Worm (Caenorhabditis elegans) whole organism, late embryonic: Measurements from ENCODE around the gene ZK792.7.

Experiments
- C08G9.2 ChIP-seq: sonication (generic microtip); optimal IDR thresholded peaks from 2 replicates; lab custom pipeline; 2016; ENCODE audit warnings: mild to moderate bottlenecking, missing genetic modification characterization, moderate library complexity, missing compliant biosample characterization
- T23F11.4 ChIP-seq: fragments of 200-800 bp; sonication (Bioruptor generic); optimal IDR thresholded peaks from 2 replicates; lab custom pipeline; 2018; ENCODE audit warnings: mild to moderate bottlenecking, missing genetic modification characterization, missing compliant biosample characterization
- ahr-1 ChIP-seq: sonication (generic microtip); optimal IDR thresholded peaks from 2 replicates; lab custom pipeline; 2016; ENCODE audit warnings: missing genetic modification characterization, missing compliant biosample characterization
- ama-1 ChIP-seq: fragments of 150-350 bp; optimal IDR thresholded peaks from 2 replicates; lab custom pipeline; 2014
- ceh-18 ChIP-seq: sonication (generic microtip); optimal IDR thresholded peaks from 2 replicates; lab custom pipeline; 2016; ENCODE audit warnings: missing genetic modification characterization, missing compliant biosample characterization
- ceh-19 ChIP-seq: fragments of 200-800 bp; sonication (Bioruptor generic); optimal IDR thresholded peaks from 2 replicates; lab custom pipeline; 2018; ENCODE audit warnings: mild to moderate bottlenecking, missing genetic modification characterization, missing compliant biosample characterization
- ceh-45 ChIP-seq: fragments of 200-800 bp; sonication (Bioruptor generic); IDR thresholded peaks from 2 replicates; pipeline ENCODE4 v1.3.6; 2022; ENCODE audit warnings: missing genetic modification reagents, missing genetic modification characterization, missing compliant biosample characterization
- ceh-48 ChIP-seq: sonication (generic microtip); optimal IDR thresholded peaks from 2 replicates; lab custom pipeline; 2016; ENCODE audit warnings: missing genetic modification characterization, inconsistent platforms, missing compliant biosample characterization
- ceh-9 ChIP-seq: sonication (generic microtip); optimal IDR thresholded peaks from 2 replicates; lab custom pipeline; 2016; ENCODE audit warnings: mild to moderate bottlenecking, missing genetic modification characterization, inconsistent platforms, missing compliant biosample characterization
- che-1 ChIP-seq: sonication (generic microtip); optimal IDR thresholded peaks from 2 replicates; lab custom pipeline; 2016; ENCODE audit warnings: mild to moderate bottlenecking, missing genetic modification characterization, missing compliant biosample characterization
- dve-1 ChIP-seq: sonication (generic microtip); optimal IDR thresholded peaks from 2 replicates; lab custom pipeline; 2017; ENCODE audit warnings: antibody characterized with exemption, mild to moderate bottlenecking, missing genetic modification characterization, missing compliant biosample characterization
- elt-2 ChIP-seq: sonication (generic microtip); optimal IDR thresholded peaks from 2 replicates; lab custom pipeline; 2016; ENCODE audit warnings: missing genetic modification reagents, missing genetic modification characterization, missing compliant biosample characterization
- elt-4 ChIP-seq: sonication (generic microtip); optimal IDR thresholded peaks from 2 replicates; lab custom pipeline; 2016; ENCODE audit warnings: missing genetic modification characterization, missing compliant biosample characterization
- ets-4 ChIP-seq: sonication (generic microtip); optimal IDR thresholded peaks from 2 replicates; lab custom pipeline; 2016; ENCODE audit warnings: missing genetic modification characterization, missing compliant biosample characterization
- eyg-1 ChIP-seq: sonication (generic microtip); optimal IDR thresholded peaks from 2 replicates; lab custom pipeline; 2016; ENCODE audit warnings: missing genotype, missing genetic modification characterization, missing compliant biosample characterization
- fax-1 ChIP-seq: sonication (generic microtip); optimal IDR thresholded peaks from 2 replicates; lab custom pipeline; 2016; ENCODE audit warnings: missing genotype, missing genetic modification characterization, missing compliant biosample characterization
- fkh-10 ChIP-seq: fragments of 150-350 bp; optimal IDR thresholded peaks from 2 replicates; lab custom pipeline; 2014; ENCODE audit warnings: missing biosample characterization, missing genetic modification reagents, missing genetic modification characterization
- fkh-6 ChIP-seq: sonication (generic microtip); optimal IDR thresholded peaks from 2 replicates; lab custom pipeline; 2016; ENCODE audit warnings: missing genetic modification characterization, missing compliant biosample characterization
- hlh-15 ChIP-seq: sonication (generic microtip); optimal IDR thresholded peaks from 2 replicates; lab custom pipeline; 2016; ENCODE audit warnings: missing genetic modification characterization, missing compliant biosample characterization
- hlh-30 ChIP-seq: sonication (generic microtip); optimal IDR thresholded peaks from 2 replicates; lab custom pipeline; 2017; ENCODE audit warnings: antibody characterized with exemption, missing genetic modification characterization, missing compliant biosample characterization; ENCODE audit not compliant: insufficient read depth
- hlh-6 ChIP-seq: sonication (generic microtip); optimal IDR thresholded peaks from 2 replicates; lab custom pipeline; 2016; ENCODE audit warnings: missing genotype, missing genetic modification characterization, missing compliant biosample characterization
- hlh-8 ChIP-seq: sonication (generic microtip); optimal IDR thresholded peaks from 2 replicates; lab custom pipeline; 2016; ENCODE audit warnings: missing genotype, missing genetic modification characterization, missing compliant biosample characterization
- lin-11 ChIP-seq: fragments of 200-800 bp; sonication (Bioruptor generic); optimal IDR thresholded peaks from 2 replicates; lab custom pipeline; 2018; ENCODE audit warnings: mild to moderate bottlenecking, missing genetic modification characterization, missing compliant biosample characterization
- nhr-11 ChIP-seq: fragments of 150-350 bp; optimal IDR thresholded peaks from 2 replicates; lab custom pipeline; 2014; ENCODE audit warnings: missing biosample characterization, missing genetic modification characterization
- odd-2 ChIP-seq: sonication (generic microtip); optimal IDR thresholded peaks from 2 replicates; lab custom pipeline; 2017; ENCODE audit warnings: antibody characterized with exemption, mild to moderate bottlenecking, missing genetic modification characterization, missing compliant biosample characterization
- pag-3 ChIP-seq: sonication (generic microtip); optimal IDR thresholded peaks from 2 replicates; lab custom pipeline; 2016; ENCODE audit warnings: missing compliant biosample characterization, missing genetic modification characterization, borderline replicate concordance
- pax-1 ChIP-seq: fragments of 150-350 bp; optimal IDR thresholded peaks from 2 replicates; lab custom pipeline; 2014; ENCODE audit warnings: missing biosample characterization, missing genetic modification characterization
- pqm-1 ChIP-seq: sonication (generic microtip); optimal IDR thresholded peaks from 2 replicates; lab custom pipeline; 2016; ENCODE audit warnings: missing genetic modification characterization, missing compliant biosample characterization
- pros-1 ChIP-seq: fragments of 150-350 bp; optimal IDR thresholded peaks from 2 replicates; lab custom pipeline; 2014; ENCODE audit warnings: missing biosample characterization, missing genetic modification reagents, missing genetic modification characterization
- ref-2 ChIP-seq: sonication (generic microtip); optimal IDR thresholded peaks from 2 replicates; lab custom pipeline; 2016; ENCODE audit warnings: missing genetic modification characterization, missing compliant biosample characterization
- rnt-1 ChIP-seq: sonication (generic microtip); optimal IDR thresholded peaks from 2 replicates; lab custom pipeline; 2016; ENCODE audit warnings: missing genetic modification characterization, missing compliant biosample characterization
- sdc-2 ChIP-seq: sonication (generic microtip); optimal IDR thresholded peaks from 2 replicates; lab custom pipeline; 2016; ENCODE audit warnings: missing genotype, missing genetic modification characterization, missing compliant biosample characterization
- tbx-7 ChIP-seq: sonication (generic microtip); optimal IDR thresholded peaks from 2 replicates; lab custom pipeline; 2016; ENCODE audit warnings: missing genotype, missing genetic modification characterization, missing compliant biosample characterization
- unc-3 ChIP-seq, 2 experiments: fragments of 200-800 bp in 1 of 2; sonication (Bioruptor generic) in 1 of 2; sonication (generic microtip) in 1 of 2; conservative IDR thresholded peaks in 1 of 2; optimal IDR thresholded peaks in 1 of 2; 2 replicates each; pipeline versions ENCODE4 v1.3.6 to Lab custom; 2016 to 2022; ENCODE audit warnings: missing compliant biosample characterization in 2 of 2, missing genetic modification characterization in 2 of 2, missing genetic modification reagents in 1 of 2
- unc-42 ChIP-seq: sonication (generic microtip); optimal IDR thresholded peaks from 2 replicates; lab custom pipeline; 2016; ENCODE audit warnings: missing genotype, missing genetic modification characterization, missing compliant biosample characterization
- unc-55 ChIP-seq: sonication (generic microtip); optimal IDR thresholded peaks from 2 replicates; lab custom pipeline; 2017; ENCODE audit warnings: missing biosample characterization, missing genetic modification reagents, missing genetic modification characterization

The ZK792.7 gene

DNA sequence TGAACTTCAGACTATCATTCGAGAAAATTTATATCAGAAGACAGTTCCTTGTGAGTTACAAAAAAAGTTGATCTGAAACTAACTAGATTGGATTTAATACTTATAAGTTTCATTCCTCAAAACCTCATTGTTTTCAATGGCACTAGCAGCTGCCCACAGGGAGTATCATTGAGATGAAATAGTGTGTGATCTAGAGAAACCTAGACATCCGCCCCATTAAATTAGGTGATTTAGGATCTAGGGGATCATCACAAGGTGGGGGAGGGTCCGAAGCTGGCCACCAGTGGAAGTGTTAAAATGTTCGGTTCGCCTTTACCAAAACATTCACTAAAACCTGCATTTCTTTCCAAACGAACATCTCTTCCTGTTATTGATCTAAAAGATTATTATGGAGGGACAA is 22.2 kb downstream of the ZK792.7 start:
- no peak for TF ChIP-seq ahr-1 (tag; lab: Kevin White, UChicago)
- TF ChIP-seq pros-1 (tag; lab: Kevin White, UChicago), result no peak
- no peak for TF ChIP-seq hlh-6 (tag; lab: Kevin White, UChicago)

DNA sequence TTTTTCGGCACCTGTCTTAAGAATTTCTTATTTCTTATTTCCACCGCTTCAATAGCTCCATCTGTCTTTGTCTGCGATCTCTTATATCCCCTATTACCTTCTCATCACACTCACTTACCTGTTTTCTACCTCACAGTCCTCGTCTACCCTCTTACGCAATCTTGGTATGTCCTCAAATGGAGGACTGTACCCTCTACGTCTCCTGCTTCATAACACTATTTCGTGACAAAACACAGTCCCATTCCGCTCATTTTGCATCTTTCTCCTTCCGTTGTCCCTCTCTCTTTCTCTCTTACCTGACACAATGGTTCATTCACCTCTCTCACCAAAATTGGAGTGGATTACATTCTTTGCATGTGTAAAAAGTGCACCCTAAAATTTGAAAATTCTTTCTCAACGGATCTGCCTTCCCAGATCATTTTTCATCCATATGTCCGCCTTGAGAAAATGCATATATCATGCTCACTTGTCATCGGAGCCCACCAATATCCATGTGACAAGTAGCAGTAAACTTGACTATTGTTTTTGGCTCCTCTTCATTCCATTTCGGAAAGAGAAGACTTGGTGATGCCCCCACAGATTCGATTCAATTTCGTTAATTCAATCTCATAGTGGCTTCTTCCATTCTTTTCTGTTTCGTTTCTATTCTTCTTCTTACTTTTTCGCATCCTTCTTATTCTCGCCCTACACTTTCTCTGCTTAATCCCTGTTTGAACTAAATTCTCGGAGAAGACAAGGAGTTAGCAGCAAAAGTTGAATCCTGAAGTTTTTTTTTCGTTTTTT is 23.0 kb downstream of the ZK792.7 start:
- TF ChIP-seq ceh-48 (tag; lab: Kevin White, UChicago), result no peak
- TF ChIP-seq ref-2 (tag; lab: Kevin White, UChicago), result peak; percentile 59
- TF ChIP-seq unc-42 (tag; lab: Kevin White, UChicago), result peak; percentile 98
- peak; percentile 20 for TF ChIP-seq fkh-10 (GFP tag; lab: Kevin White, UChicago)

DNA sequence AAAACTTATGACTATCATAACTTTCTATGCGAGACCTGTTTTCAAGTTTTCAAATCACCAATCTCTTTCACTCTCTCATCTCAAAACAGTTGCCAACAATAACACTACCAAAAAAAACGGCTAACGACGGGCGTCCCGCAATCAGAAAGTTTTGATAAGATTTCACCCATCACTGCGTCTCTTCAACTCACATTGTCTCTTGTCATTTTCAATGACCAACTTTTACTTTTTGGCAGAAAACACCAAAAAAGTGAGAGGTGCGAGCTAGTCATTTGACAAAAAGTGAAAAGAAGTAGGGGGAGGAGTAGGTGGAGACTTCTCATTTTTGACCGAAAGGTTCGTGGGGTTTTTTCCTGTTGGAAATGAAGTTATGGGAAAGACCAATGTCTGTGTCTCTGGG is 24.4 kb downstream of the ZK792.7 start:
- TF ChIP-seq pax-1 (tag; lab: Kevin White, UChicago) (no peak), ceh-18 (tag; lab: Kevin White, UChicago) (no peak), tbx-7 (tag; lab: Kevin White, UChicago) (no peak), ref-2 (tag; lab: Kevin White, UChicago) (no peak)

DNA sequence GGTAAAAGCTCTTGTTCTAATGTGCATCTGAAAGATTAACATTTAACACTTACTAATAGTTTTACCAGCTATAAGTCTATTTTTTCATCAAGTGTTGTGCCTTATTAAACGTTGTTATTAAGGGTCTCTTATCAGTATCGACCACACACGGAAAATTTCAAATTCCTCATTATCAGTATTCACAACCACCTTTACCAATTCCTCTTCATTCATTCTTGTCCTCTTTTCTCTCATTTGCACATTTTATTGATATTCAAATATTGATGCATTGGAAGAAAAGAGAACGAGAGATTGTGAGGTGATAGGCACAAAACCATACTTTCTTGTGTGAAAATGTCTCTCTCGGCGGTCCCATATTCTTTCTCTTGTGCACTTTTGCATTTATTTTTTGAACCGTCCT is 27.6 kb downstream of the ZK792.7 start:
- TF ChIP-seq lin-11 (no peak), elt-2 (tag; lab: Kevin White, UChicago) (peak; percentile 31), hlh-8 (tag; lab: Kevin White, UChicago) (no peak)

DNA sequence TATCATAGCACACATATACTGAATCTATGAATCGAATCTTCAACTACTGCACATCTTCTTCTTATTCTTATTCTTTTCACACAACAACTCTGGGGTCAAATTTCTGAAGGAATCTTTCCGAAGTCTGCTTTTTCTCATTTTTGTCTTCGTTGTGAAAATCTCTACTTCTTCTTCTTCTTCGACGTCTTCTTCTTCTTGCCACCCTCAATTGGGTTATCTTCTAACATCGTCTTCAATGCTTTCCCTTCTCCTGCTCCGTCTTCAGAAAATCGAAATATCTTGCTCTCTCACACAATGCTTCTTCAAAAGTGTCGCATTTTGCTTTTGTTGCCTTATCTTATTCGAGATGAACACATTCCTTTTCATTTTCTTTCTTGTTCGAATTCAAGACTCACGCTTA is 29.0 kb downstream of the ZK792.7 start:
- no peak for TF ChIP-seq eyg-1
- TF ChIP-seq unc-42 (tag; lab: Kevin White, UChicago), result peak; percentile 86

DNA sequence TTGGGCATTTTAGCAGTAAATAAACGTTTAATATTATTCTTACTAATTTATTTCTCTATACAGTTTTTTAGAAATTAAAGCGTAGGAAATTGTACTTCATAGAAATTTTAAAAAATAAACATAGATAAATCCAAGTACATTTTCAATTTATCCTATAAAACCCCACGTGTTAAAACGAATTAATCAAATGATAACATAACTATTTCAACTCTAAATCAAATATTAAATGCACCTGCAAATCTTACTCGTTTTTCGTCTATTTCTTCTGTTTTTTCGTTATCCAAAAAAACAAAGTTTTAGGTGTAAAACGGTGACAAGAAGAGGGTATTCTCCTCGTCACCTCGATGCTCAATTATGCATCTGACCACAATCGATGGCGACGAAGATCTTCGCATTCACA is 40.8 kb downstream of the ZK792.7 start, which contains the start of gene K01A6.6:
Gene K01A6.6, plus strand, starts transcription at position 301 of the 400 bp plus-strand sequence.
- TF ChIP-seq pros-1 (tag; lab: Kevin White, UChicago) (no peak), ceh-48 (tag; lab: Kevin White, UChicago) (no peak), fax-1 (no peak), ceh-9 (tag; lab: Kevin White, UChicago) (no peak), che-1 (tag; lab: Kevin White, UChicago) (no peak), odd-2 (no peak), dve-1 (tag; lab: Kevin White, UChicago) (no peak), T23F11.4 (GFP tag; lab: Kevin White, UChicago) (no peak), unc-55 (GFP tag; lab: Kevin White, UChicago) (no peak), hlh-15 (tag; lab: Kevin White, UChicago) (no peak), C08G9.2 (tag; lab: Kevin White, UChicago) (no peak), hlh-8 (tag; lab: Kevin White, UChicago) (no peak), sdc-2 (tag; lab: Kevin White, UChicago) (no peak), ahr-1 (tag; lab: Kevin White, UChicago) (no peak), elt-2 (tag; lab: Kevin White, UChicago) (no peak), pqm-1 (tag; lab: Kevin White, UChicago) (no peak), fkh-6 (tag; lab: Kevin White, UChicago) (no peak), nhr-11 (tag; lab: Kevin White, UChicago) (no peak)

DNA sequence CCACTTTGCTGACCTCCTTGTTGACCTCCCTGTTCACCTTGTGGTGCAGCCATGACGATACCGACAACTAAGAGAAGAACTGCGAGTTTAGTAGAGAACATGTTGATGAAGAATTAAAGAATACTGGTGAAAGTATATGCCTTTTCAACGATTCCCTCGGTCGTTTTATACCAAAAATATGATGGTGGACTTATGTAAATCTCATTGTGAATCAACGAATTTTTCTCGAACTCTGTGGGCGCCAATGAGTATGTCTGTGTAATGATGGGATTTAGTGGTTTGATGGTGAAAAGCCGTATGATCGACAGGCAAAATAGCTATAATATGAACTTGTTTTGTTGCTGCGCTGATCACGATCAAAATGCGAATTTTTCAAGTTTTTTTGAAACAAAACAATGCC is 43.0 kb downstream of the ZK792.7 start, which contains the start of gene K01A6.8:
Gene K01A6.8, minus strand, starts transcription at position 101 of the 400 bp plus-strand sequence.
- TF ChIP-seq elt-4 (no peak), unc-55 (GFP tag; lab: Kevin White, UChicago) (no peak), hlh-30 (no peak), ahr-1 (tag; lab: Kevin White, UChicago) (no peak), ceh-45 (GFP tag; lab: Robert Waterston, UW) (no peak), ets-4 (tag; lab: Kevin White, UChicago) (no peak), ama-1 (lab: Kevin White, UChicago) (no peak), ceh-19 (GFP tag; lab: Kevin White, UChicago) (no peak), pag-3 (no peak), unc-3 (GFP tag; conservative IDR thresholded peaks at IDR 0.05; lab: Robert Waterston, UW) (no peak), unc-3 (tag; optimal IDR thresholded peaks at IDR 0.05; lab: Kevin White, UChicago) (no peak), rnt-1 (tag; lab: Kevin White, UChicago) (no peak), T23F11.4 (GFP tag; lab: Kevin White, UChicago) (no peak)
